Worm (Caenorhabditis elegans) whole organism, L1 larva: ENCODE results near the gene ZK1290.1.

Experiments
- C04F5.9 ChIP-seq: sonication (generic microtip); optimal IDR thresholded peaks from 2 replicates; lab custom pipeline; 2016; ENCODE audit warnings: missing genetic modification characterization, missing compliant biosample characterization
- C16A3.4 ChIP-seq: fragments of 150-350 bp; optimal IDR thresholded peaks from 2 replicates; lab custom pipeline; 2014; ENCODE audit warnings: missing biosample characterization, missing genetic modification characterization
- blmp-1 ChIP-seq: fragments of 150-350 bp; optimal IDR thresholded peaks from 2 replicates; lab custom pipeline; 2014; ENCODE audit warnings: missing biosample characterization, missing genetic modification characterization
- ceh-63 ChIP-seq: fragments of 200-800 bp; sonication (Bioruptor generic); optimal IDR thresholded peaks from 2 replicates; lab custom pipeline; 2018; ENCODE audit warnings: mild to moderate bottlenecking, missing genetic modification characterization, missing compliant biosample characterization
- dpl-1 ChIP-seq, 3 experiments: fragments of 150-350 bp in 2 of 3; sonication (generic microtip) in 1 of 3; optimal IDR thresholded peaks; 2 replicates each; lab custom pipeline; 2014 to 2017; ENCODE audit warnings: missing biosample characterization in 3 of 3, missing genetic modification characterization in 3 of 3, missing genetic modification reagents in 3 of 3
- efl-1 ChIP-seq, 4 experiments: fragments of 150-350 bp; optimal IDR thresholded peaks in 3 of 4; peaks in 1 of 4; 1 replicate in 1 of 4; 2 replicates in 3 of 4; lab custom pipeline; 2014; ENCODE audit warnings: missing biosample characterization in 2 of 4, missing genetic modification characterization in 2 of 4, missing genetic modification reagents in 2 of 4
- egl-13 ChIP-seq: sonication (generic microtip); optimal IDR thresholded peaks from 2 replicates; lab custom pipeline; 2016; ENCODE audit warnings: missing genotype, missing genetic modification reagents, missing genetic modification characterization, missing compliant biosample characterization
- elt-2 ChIP-seq: sonication (generic microtip); optimal IDR thresholded peaks from 2 replicates; lab custom pipeline; 2016; ENCODE audit warnings: missing genetic modification characterization, mild to moderate bottlenecking, inconsistent platforms, missing compliant biosample characterization, missing genetic modification reagents
- elt-3 ChIP-seq, 6 experiments: fragments of 150-350 bp in 1 of 6; sonication (generic microtip); optimal IDR thresholded peaks; 2 replicates each; lab custom pipeline; 2017 to 2018; ENCODE audit warnings: missing biosample characterization in 6 of 6, missing genetic modification characterization in 6 of 6, inconsistent platforms in 1 of 6
- fkh-10 ChIP-seq: sonication (generic microtip); optimal IDR thresholded peaks from 2 replicates; lab custom pipeline; 2017; ENCODE audit warnings: missing biosample characterization, missing genetic modification reagents, missing genetic modification characterization
- fkh-8 ChIP-seq: sonication (generic microtip); optimal IDR thresholded peaks from 2 replicates; lab custom pipeline; 2016; ENCODE audit warnings: mild to moderate bottlenecking, missing genetic modification characterization, missing compliant biosample characterization
- fos-1 ChIP-seq: fragments of 150-350 bp; optimal IDR thresholded peaks from 2 replicates; lab custom pipeline; 2014; ENCODE audit warnings: missing biosample characterization, missing genetic modification characterization
- grh-1 ChIP-seq: fragments of 200-800 bp; sonication (Bioruptor generic); IDR thresholded peaks from 2 replicates; pipeline ENCODE4 v1.3.6; 2022; ENCODE audit warnings: missing genetic modification reagents, missing genetic modification characterization, missing compliant biosample characterization
- irx-1 ChIP-seq: sonication (generic microtip); optimal IDR thresholded peaks from 2 replicates; lab custom pipeline; 2016; ENCODE audit warnings: missing genetic modification characterization, missing compliant biosample characterization
- jun-1 ChIP-seq: fragments of 150-350 bp; optimal IDR thresholded peaks from 2 replicates; lab custom pipeline; 2014; ENCODE audit warnings: missing biosample characterization, missing genetic modification reagents, missing genetic modification characterization
- lin-13 ChIP-seq: fragments of 150-350 bp; optimal IDR thresholded peaks from 2 replicates; lab custom pipeline; 2014; ENCODE audit warnings: missing biosample characterization, missing genetic modification reagents, missing genetic modification characterization
- lin-35 ChIP-seq, 2 experiments: fragments of 150-350 bp; optimal IDR thresholded peaks; 2 replicates each; lab custom pipeline; 2014; ENCODE audit warnings: missing biosample characterization in 2 of 2, missing genetic modification characterization in 2 of 2, missing genetic modification reagents in 2 of 2
- lin-39 ChIP-seq: fragments of 150-350 bp; optimal IDR thresholded peaks from 2 replicates; lab custom pipeline; 2014; ENCODE audit warnings: missing biosample characterization, missing genetic modification reagents, missing genetic modification characterization
- lir-3 ChIP-seq: sonication (generic microtip); optimal IDR thresholded peaks from 2 replicates; lab custom pipeline; 2016; ENCODE audit warnings: mild to moderate bottlenecking, missing genetic modification characterization, moderate library complexity, missing compliant biosample characterization; ENCODE audit not compliant: poor library complexity
- lsy-2 ChIP-seq, 2 experiments: fragments of 150-350 bp; optimal IDR thresholded peaks; 2 replicates each; lab custom pipeline; 2014; ENCODE audit warnings: missing biosample characterization in 2 of 2, missing genetic modification characterization in 2 of 2
- mab-9 ChIP-seq: fragments of 200-800 bp; sonication (Bioruptor generic); IDR thresholded peaks from 2 replicates; pipeline ENCODE4 v1.3.6; 2022; ENCODE audit warnings: missing genetic modification reagents, missing genetic modification characterization, missing compliant biosample characterization
- nhr-19 ChIP-seq: fragments of 200-800 bp; sonication (Bioruptor generic); conservative IDR thresholded peaks from 2 replicates; pipeline ENCODE4 v1.3.6; 2022; ENCODE audit warnings: missing genetic modification characterization, missing compliant biosample characterization
- nhr-20 ChIP-seq: sonication (generic microtip); optimal IDR thresholded peaks from 2 replicates; lab custom pipeline; 2016; ENCODE audit warnings: mild to moderate bottlenecking, missing genetic modification characterization, missing compliant biosample characterization
- nhr-237 ChIP-seq: fragments of 150-350 bp; optimal IDR thresholded peaks from 2 replicates; lab custom pipeline; 2014; ENCODE audit warnings: missing biosample characterization, missing genetic modification characterization
- nhr-47 ChIP-seq: sonication (generic microtip); optimal IDR thresholded peaks from 2 replicates; lab custom pipeline; 2016; ENCODE audit warnings: mild to moderate bottlenecking, missing genetic modification characterization, moderate library complexity, missing compliant biosample characterization
- nhr-77 ChIP-seq: fragments of 150-350 bp; optimal IDR thresholded peaks from 2 replicates; lab custom pipeline; 2014; ENCODE audit warnings: missing biosample characterization, missing genetic modification characterization
- nhr-90 ChIP-seq: sonication (generic microtip); optimal IDR thresholded peaks from 2 replicates; lab custom pipeline; 2016; ENCODE audit warnings: mild to moderate bottlenecking, missing genetic modification characterization, missing compliant biosample characterization; ENCODE audit not compliant: poor library complexity
- pax-3 ChIP-seq: fragments of 200-800 bp; sonication (Bioruptor generic); optimal IDR thresholded peaks from 2 replicates; lab custom pipeline; 2018; ENCODE audit warnings: mild to moderate bottlenecking, missing genetic modification characterization, moderate library complexity, missing compliant biosample characterization
- pqm-1 ChIP-seq: sonication (generic microtip); optimal IDR thresholded peaks from 3 replicates; lab custom pipeline; 2017; ENCODE audit warnings: missing biosample characterization, missing genetic modification characterization
- rnt-1 ChIP-seq: sonication (generic microtip); optimal IDR thresholded peaks from 2 replicates; lab custom pipeline; 2016; ENCODE audit warnings: mild to moderate bottlenecking, missing genetic modification characterization, moderate library complexity, missing compliant biosample characterization
- skn-1 ChIP-seq: fragments of 150-350 bp; optimal IDR thresholded peaks from 2 replicates; lab custom pipeline; 2014; ENCODE audit warnings: missing biosample characterization, missing genetic modification characterization
- snpc-4 ChIP-seq: fragments of 150-350 bp; optimal IDR thresholded peaks from 2 replicates; lab custom pipeline; 2014; ENCODE audit warnings: missing biosample characterization, missing genetic modification characterization
- snu-23 ChIP-seq: sonication (generic microtip); optimal IDR thresholded peaks from 2 replicates; lab custom pipeline; 2016; ENCODE audit warnings: missing genetic modification characterization, missing compliant biosample characterization
- sox-4 ChIP-seq: sonication (generic microtip); optimal IDR thresholded peaks from 2 replicates; lab custom pipeline; 2016; ENCODE audit warnings: missing genetic modification characterization, missing compliant biosample characterization
- sptf-1 ChIP-seq: fragments of 150-350 bp; optimal IDR thresholded peaks from 2 replicates; lab custom pipeline; 2014; ENCODE audit warnings: missing biosample characterization, missing genetic modification characterization
- swsn-7 ChIP-seq: sonication (generic microtip); optimal IDR thresholded peaks from 2 replicates; lab custom pipeline; 2016; ENCODE audit warnings: missing genetic modification characterization, missing compliant biosample characterization
- tlp-1 ChIP-seq: fragments of 150-350 bp; optimal IDR thresholded peaks from 2 replicates; lab custom pipeline; 2014; ENCODE audit warnings: missing biosample characterization, missing genetic modification characterization
- unc-130 ChIP-seq: fragments of 150-350 bp; optimal IDR thresholded peaks from 2 replicates; lab custom pipeline; 2017; ENCODE audit warnings: missing biosample characterization, missing genetic modification characterization, inconsistent platforms
- unc-98 ChIP-seq: fragments of 200-800 bp; sonication (Bioruptor generic); IDR thresholded peaks from 2 replicates; pipeline ENCODE4 v1.3.6; 2022; ENCODE audit warnings: missing genetic modification characterization, missing compliant biosample characterization
- vab-15 ChIP-seq: sonication (generic microtip); optimal IDR thresholded peaks from 2 replicates; lab custom pipeline; 2017; ENCODE audit warnings: missing genotype, mild to moderate bottlenecking, missing genetic modification characterization, missing compliant biosample characterization
- xbp-1 ChIP-seq: sonication (generic microtip); optimal IDR thresholded peaks from 2 replicates; lab custom pipeline; 2016; ENCODE audit warnings: missing genetic modification characterization, missing compliant biosample characterization
- zag-1 ChIP-seq: fragments of 150-350 bp; optimal IDR thresholded peaks from 2 replicates; lab custom pipeline; 2014; ENCODE audit warnings: missing biosample characterization, missing genetic modification characterization
- zip-4 ChIP-seq: fragments of 200-800 bp; sonication (Bioruptor generic); optimal IDR thresholded peaks from 2 replicates; lab custom pipeline; 2018; ENCODE audit warnings: mild to moderate bottlenecking, missing genetic modification characterization, moderate library complexity, missing compliant biosample characterization
- ztf-11 ChIP-seq, 2 experiments: sonication (generic microtip); optimal IDR thresholded peaks; 2 replicates each; lab custom pipeline; 2016 to 2017; ENCODE audit warnings: missing genetic modification characterization in 2 of 2, missing biosample characterization in 1 of 2, missing compliant biosample characterization in 1 of 2
- ztf-4 ChIP-seq: fragments of 150-350 bp; optimal IDR thresholded peaks from 2 replicates; lab custom pipeline; 2014; ENCODE audit warnings: missing biosample characterization, missing genetic modification characterization

Gene ZK1290.1

DNA sequence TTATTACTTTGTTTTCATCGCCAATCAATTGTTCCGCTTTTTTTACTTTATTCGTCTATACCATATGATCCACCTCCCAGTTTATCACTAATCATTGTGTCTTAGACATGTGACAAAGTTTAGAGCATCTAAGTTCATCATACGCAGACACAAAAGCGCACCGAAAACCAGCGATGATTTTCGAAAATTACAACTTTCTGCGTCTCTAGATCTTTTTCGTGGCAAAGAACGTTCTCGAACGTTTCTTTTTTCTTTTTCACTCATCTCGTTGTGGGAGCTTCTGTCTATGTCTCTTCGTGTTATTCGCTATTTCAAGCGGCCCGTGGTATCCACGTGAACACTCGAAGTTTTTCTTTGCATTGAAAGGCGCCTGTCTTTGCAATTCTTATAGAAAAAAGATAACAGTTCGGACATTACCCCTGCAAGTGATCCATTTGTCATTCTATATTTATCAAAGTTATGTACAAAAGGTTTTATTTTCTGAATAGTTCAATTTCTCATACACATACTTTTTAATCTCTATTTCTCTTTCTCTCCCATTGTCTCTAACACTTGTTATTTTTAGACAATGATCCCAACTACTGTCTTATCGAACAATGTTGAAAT is 32.4 kb upstream of the ZK1290.1 start, which contains the start of gene ZK1290.5 (continued):
- TF ChIP-seq zip-4 (GFP tag; lab: Kevin White, UChicago), result peak; percentile 16
- peak; percentile 15; the same call in 1 of the 2 replicates for TF ChIP-seq mab-9
- TF ChIP-seq irx-1 (tag; lab: Kevin White, UChicago), result peak; percentile 80
- peak; percentile 97 for TF ChIP-seq nhr-20 (tag; lab: Kevin White, UChicago)
- TF ChIP-seq nhr-19 (GFP tag; lab: Robert Waterston, UW), result peak; percentile 92
- TF ChIP-seq elt-2, result peak; percentile 89
- no peak for TF ChIP-seq pqm-1 (tag; lab: Kevin White, UChicago)
- no peak for TF ChIP-seq ceh-63
- peak; percentile 77 for TF ChIP-seq ztf-4
- TF ChIP-seq nhr-47, result peak; percentile 86
- peak; percentile 23 for TF ChIP-seq fos-1 (tag; lab: Kevin White, UChicago)
- peak; percentile 75 for TF ChIP-seq rnt-1
- TF ChIP-seq dpl-1 (GFP tag; optimal IDR thresholded peaks at IDR 0.05; lab: Kevin White, UChicago), result peak; percentile 60 to 66 (median 62)
- TF ChIP-seq snpc-4 (tag; lab: Kevin White, UChicago), result peak; percentile 33
- peak; percentile 84 for TF ChIP-seq blmp-1 (tag; lab: Kevin White, UChicago)
- peak; percentile 82 for TF ChIP-seq unc-130 (tag; lab: Kevin White, UChicago)
- peak; percentile 91 for TF ChIP-seq nhr-77
- TF ChIP-seq lir-3 (tag; lab: Kevin White, UChicago), result peak; percentile 60
- TF ChIP-seq sox-4, result no peak
- TF ChIP-seq ztf-11 (tag; optimal IDR thresholded peaks at IDR 0.05; lab: Kevin White, UChicago), result no peak
- TF ChIP-seq tlp-1, result no peak
- TF ChIP-seq egl-13 (tag; lab: Kevin White, UChicago), result no peak
- TF ChIP-seq lsy-2 (tag; optimal IDR thresholded peaks at IDR 0.05; lab: Kevin White, UChicago), result peak; percentile 80 to 83
- TF ChIP-seq C04F5.9 (tag; lab: Kevin White, UChicago), result no peak
- peak; percentile 61 for TF ChIP-seq C16A3.4 (tag; lab: Kevin White, UChicago)
- peak; percentile 47; the same call in 1 of the 2 replicates for TF ChIP-seq unc-98 (GFP tag; lab: Robert Waterston, UW)
- peak; percentile 30 for TF ChIP-seq nhr-237
- no peak for TF ChIP-seq sptf-1
- peak; percentile 77 for TF ChIP-seq grh-1 (GFP tag; lab: Robert Waterston, UW)
- TF ChIP-seq elt-3 (tag; optimal IDR thresholded peaks at IDR 0.05; lab: Kevin White, UChicago), result peak in 4 of 6 experiments; percentile 9 to 89 (median 72)
- TF ChIP-seq vab-15 (tag; lab: Kevin White, UChicago), result no peak
- TF ChIP-seq jun-1 (tag; lab: Kevin White, UChicago), result peak; percentile 62
- peak; percentile 60 for TF ChIP-seq lin-39 (tag; lab: Kevin White, UChicago)
- TF ChIP-seq nhr-90 (tag; lab: Kevin White, UChicago), result peak; percentile 89
- peak; percentile 87 for TF ChIP-seq fkh-8 (tag; lab: Kevin White, UChicago)
- peak; percentile 58 for TF ChIP-seq pax-3 (tag; lab: Kevin White, UChicago)
- TF ChIP-seq lin-13 (GFP tag; lab: Kevin White, UChicago), result peak; percentile 54
- peak; percentile 92 for TF ChIP-seq snu-23 (GFP tag; lab: Kevin White, UChicago)

DNA sequence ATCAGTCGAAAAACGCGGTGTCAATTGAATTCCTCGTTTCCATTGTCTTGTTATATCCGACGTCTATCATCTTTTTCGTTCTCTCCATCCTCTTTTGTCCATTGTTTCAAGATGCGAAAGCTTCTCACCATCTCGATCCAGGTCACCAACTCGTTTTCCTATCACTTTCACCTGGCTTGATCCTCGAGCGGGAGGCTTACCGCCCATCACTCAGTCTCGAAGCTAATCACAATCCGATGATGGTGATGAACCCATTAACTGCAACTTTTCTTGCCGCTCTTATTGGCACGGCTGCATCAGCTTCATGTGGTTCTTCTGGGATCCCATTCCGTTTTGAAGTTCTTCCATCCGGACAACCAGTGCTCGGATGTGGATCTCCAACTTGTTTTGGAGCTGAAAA is 30.6 kb upstream of the ZK1290.1 start, which contains the start of gene wrt-1:
wrt-1 (plus strand) TSS at position 53 of the 400 bp plus-strand sequence.
- no peak for TF ChIP-seq nhr-90 (tag; lab: Kevin White, UChicago)
- TF ChIP-seq blmp-1 (tag; lab: Kevin White, UChicago), result peak; percentile 94
- TF ChIP-seq swsn-7 (tag; lab: Kevin White, UChicago), result no peak
- TF ChIP-seq unc-98 (GFP tag; lab: Robert Waterston, UW), result no peak
- TF ChIP-seq lin-35 (GFP tag; optimal IDR thresholded peaks at IDR 0.05; lab: Kevin White, UChicago), result no peak
- TF ChIP-seq skn-1 (tag; lab: Kevin White, UChicago), result no peak
- no peak for TF ChIP-seq fkh-10 (GFP tag; lab: Kevin White, UChicago)
- no peak for TF ChIP-seq xbp-1
- no peak for TF ChIP-seq efl-1 (optimal IDR thresholded peaks at IDR 0.05; lab: Kevin White, UChicago)
- TF ChIP-seq efl-1 (GFP tag; optimal IDR thresholded peaks at IDR 0.05 in 1 of 2; lab: Kevin White, UChicago), result peak in 1 of 2 experiments; percentile 10
- no peak for TF ChIP-seq zag-1 (tag; lab: Kevin White, UChicago)
- TF ChIP-seq fkh-8 (tag; lab: Kevin White, UChicago), result no peak
